Worm (Caenorhabditis elegans) whole organism, young adult: ENCODE results near the gene ZK131.11.

Experiments used
- B0019.2 ChIP-seq: fragments of 200-800 bp; sonication (Bioruptor generic); conservative IDR thresholded peaks from 2 replicates; pipeline ENCODE4 v1.3.6; 2022; ENCODE audit warnings: missing genetic modification reagents, missing genetic modification characterization, missing compliant biosample characterization
- T26A5.8 ChIP-seq: sonication (generic microtip); optimal IDR thresholded peaks from 2 replicates; lab custom pipeline; 2016; ENCODE audit warnings: missing genetic modification characterization, missing compliant biosample characterization
- chd-7 ChIP-seq: sonication (generic microtip); optimal IDR thresholded peaks from 2 replicates; lab custom pipeline; 2016; ENCODE audit warnings: mild to moderate bottlenecking, missing genetic modification characterization, moderate library complexity, missing compliant biosample characterization
- lir-1 ChIP-seq: fragments of 200-800 bp; sonication (Bioruptor generic); conservative IDR thresholded peaks from 2 replicates; pipeline ENCODE4 v1.3.6; 2022; ENCODE audit warnings: missing genetic modification reagents, missing genetic modification characterization, missing compliant biosample characterization
- mxl-1 ChIP-seq: sonication (generic microtip); optimal IDR thresholded peaks from 2 replicates; lab custom pipeline; 2016; ENCODE audit warnings: missing genetic modification characterization, missing compliant biosample characterization

- no peak for TF ChIP-seq lir-1 (GFP tag; lab: Robert Waterston, UW)
- no peak for TF ChIP-seq T26A5.8 (tag; lab: Kevin White, UChicago)
- no peak for TF ChIP-seq B0019.2 (GFP tag; lab: Robert Waterston, UW)
- no peak for TF ChIP-seq chd-7 (tag; lab: Kevin White, UChicago)
- TF ChIP-seq mxl-1 (tag; lab: Kevin White, UChicago) = no peak
Measured at ce11 chrII:13780792-13781248, 11.2 kb upstream of the ZK131.11 start.
